Fruit fly (Drosophila melanogaster): ENCODE results near the gene Ir94h.

DNA sequence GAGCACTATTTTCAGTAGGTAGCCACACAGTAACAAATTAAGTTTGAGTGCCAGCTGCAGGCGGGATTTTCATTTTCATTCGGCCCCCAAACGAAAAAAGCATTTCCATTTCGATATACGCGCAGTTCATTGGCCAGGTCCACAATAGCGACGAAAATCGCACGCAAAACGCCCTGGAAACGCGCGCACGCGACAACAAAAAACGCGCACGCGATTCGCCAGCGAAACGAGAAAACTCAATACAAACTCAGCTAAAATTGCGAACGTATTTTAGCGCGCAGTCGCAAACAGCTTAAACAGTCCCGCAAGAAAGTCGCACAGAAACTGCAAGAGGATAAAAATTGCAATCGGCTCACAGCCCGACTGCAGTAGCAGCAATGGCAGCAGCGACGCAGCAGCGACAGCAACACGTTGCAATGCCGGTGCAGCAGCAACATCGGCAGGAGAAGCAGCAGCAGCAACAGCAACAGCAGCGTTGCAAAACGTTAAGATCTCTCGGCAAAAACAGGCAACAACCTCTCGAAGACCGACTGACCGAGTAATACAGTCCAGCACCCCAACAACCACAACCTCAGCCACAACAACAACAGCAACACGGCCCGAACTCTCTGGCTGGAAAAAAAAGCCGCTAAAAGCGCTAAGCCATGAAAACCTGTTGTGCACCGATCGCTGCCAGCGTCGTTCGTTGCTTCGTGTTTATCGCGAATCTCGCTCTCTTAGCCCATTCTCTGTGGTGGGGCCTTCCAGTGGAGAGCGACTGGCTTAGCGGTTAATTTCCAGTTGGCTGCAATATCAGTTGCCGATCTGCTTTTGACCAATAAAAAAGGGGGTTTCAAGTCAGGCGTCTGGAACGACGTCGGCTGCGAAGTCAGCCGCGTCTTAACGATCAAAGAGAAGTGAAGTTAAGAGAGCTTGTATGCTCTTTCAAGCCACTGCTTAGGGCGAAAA lies 15.0 kb upstream of the Ir94h start, which contains the start of gene CG4374:
- no peak for TF ChIP-seq br (GFP tag; optimal IDR thresholded peaks at IDR 0.05)
- TF ChIP-seq fru (GFP tag; optimal IDR thresholded peaks at IDR 0.05) = peak; percentile 26
- TF ChIP-seq Hr83 (GFP tag; optimal IDR thresholded peaks at IDR 0.05; ENCODE audit: poor library complexity, severe bottlenecking) = no peak
- no peak for TF ChIP-seq HLH106 (tag; optimal IDR thresholded peaks at IDR 0.05)
- no peak for TF ChIP-seq sage (GFP tag; optimal IDR thresholded peaks at IDR 0.05)
- TF ChIP-seq Myc (optimal IDR thresholded peaks at IDR 0.05) = peak; percentile 36
- no peak for TF ChIP-seq CG9705 (GFP tag; optimal IDR thresholded peaks at IDR 0.05)
- TF ChIP-seq Sp1 (GFP tag; optimal IDR thresholded peaks at IDR 0.05) = no peak
- TF ChIP-seq psq (GFP tag; optimal IDR thresholded peaks at IDR 0.05) = no peak
- TF ChIP-seq rgr (GFP tag; optimal IDR thresholded peaks at IDR 0.05) = no peak
- peak in 1 of 2 experiments; percentile 14 for TF ChIP-seq dl (GFP tag; optimal IDR thresholded peaks at IDR 0.05; ENCODE audit: insufficient read depth in 1 of 2, partially characterized antibody in 2 of 2)

Measured in whole organism, wandering third instar larva.